Fruit fly (Drosophila melanogaster): Measurements from ENCODE around the gene Ptp61F.

Ptp61F gene

dm6 chr3L:1352065-1352464, 123.0 kb downstream of the Ptp61F start (continued):
- TF ChIP-seq toy (GFP tag; IDR thresholded peaks at IDR 0.05), result no peak
- TF ChIP-seq Gug (GFP tag; IDR thresholded peaks at IDR 0.05), result peak; percentile 31; the same call in 1 of the 4 replicates
- no peak for TF ChIP-seq p53 (GFP tag; optimal IDR thresholded peaks at IDR 0.05)
- TF ChIP-seq CG33557 (GFP tag; optimal IDR thresholded peaks at IDR 0.05), result peak; percentile 14
- no peak for TF ChIP-seq prd (optimal IDR thresholded peaks at IDR 0.05)
- peak; percentile 40; the same call in 1 of the 3 replicates for TF ChIP-seq prd (GFP tag; IDR thresholded peaks at IDR 0.05)
- no peak for TF ChIP-seq MTF-1 (GFP tag; optimal IDR thresholded peaks at IDR 0.05; ENCODE audit: borderline replicate concordance)
- TF ChIP-seq CG1602 (GFP tag; optimal IDR thresholded peaks at IDR 0.05), result no peak
- peak; percentile 2 for TF ChIP-seq Fer2 (tag; optimal IDR thresholded peaks at IDR 0.05)
- peak; percentile 7 for TF ChIP-seq slp2 (GFP tag; optimal IDR thresholded peaks at IDR 0.05)
- TF ChIP-seq CG10321 (GFP tag; IDR thresholded peaks at IDR 0.05), result no peak
- no peak for TF ChIP-seq kay (GFP tag; optimal IDR thresholded peaks at IDR 0.05)
- no peak for TF ChIP-seq Hand (GFP tag; optimal IDR thresholded peaks at IDR 0.05)
- peak; percentile 15 for TF ChIP-seq CG16863 (GFP tag; optimal IDR thresholded peaks at IDR 0.05)
- no peak for TF ChIP-seq fd96Cb (tag; optimal IDR thresholded peaks at IDR 0.05)
- TF ChIP-seq Hmr (GFP tag; optimal IDR thresholded peaks at IDR 0.05), result peak; percentile 34
- no peak for TF ChIP-seq ara (GFP tag; IDR thresholded peaks at IDR 0.05)
- TF ChIP-seq Elba2 (GFP tag; optimal IDR thresholded peaks at IDR 0.05), result peak; percentile 99
- no peak for TF ChIP-seq CG18011 (GFP tag; optimal IDR thresholded peaks at IDR 0.05)
- TF ChIP-seq CG43689 (GFP tag; IDR thresholded peaks at IDR 0.05), result no peak
- peak; percentile 38 for TF ChIP-seq nmo (GFP tag; optimal IDR thresholded peaks at IDR 0.05)
- no peak for TF ChIP-seq ftz-f1 (GFP tag; optimal IDR thresholded peaks at IDR 0.05)
- TF ChIP-seq CG8359 (GFP tag; optimal IDR thresholded peaks at IDR 0.05; ENCODE audit: borderline replicate concordance), result no peak
- peak; percentile 40 for TF ChIP-seq Nf-YC (tag; optimal IDR thresholded peaks at IDR 0.05)
- TF ChIP-seq lmd (GFP tag; IDR thresholded peaks at IDR 0.05), result peak; percentile 26; the same call in 1 of the 2 replicates
- TF ChIP-seq caup (GFP tag; optimal IDR thresholded peaks at IDR 0.05; ENCODE audit: severe bottlenecking), result peak; percentile 10
- TF ChIP-seq twi (tag; optimal IDR thresholded peaks at IDR 0.05), result peak; percentile 3
- TF ChIP-seq pfk (GFP tag; optimal IDR thresholded peaks at IDR 0.05), result no peak
- TF ChIP-seq kah (GFP tag; optimal IDR thresholded peaks at IDR 0.05), result peak; percentile 11
- peak; percentile 91 for TF ChIP-seq bbx (GFP tag; IDR thresholded peaks at IDR 0.05; ENCODE audit: partially characterized antibody)
- TF ChIP-seq CG17612 (GFP tag; IDR thresholded peaks at IDR 0.05), result no peak
- TF ChIP-seq CG16779 (GFP tag; IDR thresholded peaks at IDR 0.05), result no peak
- TF ChIP-seq fd3F (GFP tag; optimal IDR thresholded peaks at IDR 0.05), result no peak
- peak; percentile 90 for TF ChIP-seq CG16813 (GFP tag; IDR thresholded peaks at IDR 0.05; ENCODE audit: partially characterized antibody)
- TF ChIP-seq dpn (GFP tag; optimal IDR thresholded peaks at IDR 0.05), result peak; percentile 18 to 40
- TF ChIP-seq CG6272 (GFP tag; IDR thresholded peaks at IDR 0.05), result no peak
- peak; percentile 30 for TF ChIP-seq CG12155 (GFP tag; optimal IDR thresholded peaks at IDR 0.05)
- TF ChIP-seq CG9437 (GFP tag; optimal IDR thresholded peaks at IDR 0.05), result no peak
- peak; percentile 37 for TF ChIP-seq pho (GFP tag; optimal IDR thresholded peaks at IDR 0.05)
- no peak for TF ChIP-seq pan (optimal IDR thresholded peaks at IDR 0.05)
- peak in 1 of 2 experiments; percentile 52 for TF ChIP-seq pan (GFP tag; optimal IDR thresholded peaks at IDR 0.05 in 1 of 2, IDR thresholded peaks at IDR 0.05 in 1 of 2)
- TF ChIP-seq Side (GFP tag; optimal IDR thresholded peaks at IDR 0.05), result no peak
- TF ChIP-seq insv (GFP tag; optimal IDR thresholded peaks at IDR 0.05), result peak in 1 of 2 experiments; percentile 86
- peak; percentile 73 for TF ChIP-seq CG12659 (GFP tag; optimal IDR thresholded peaks at IDR 0.05)
- TF ChIP-seq CG11560 (tag; IDR thresholded peaks at IDR 0.05), result no peak
- TF ChIP-seq wek (GFP tag; optimal IDR thresholded peaks at IDR 0.05), result peak; percentile 13
- no peak for TF ChIP-seq CG4328 (GFP tag; optimal IDR thresholded peaks at IDR 0.05)
- TF ChIP-seq YL-1 (GFP tag; optimal IDR thresholded peaks at IDR 0.05), result peak; percentile 33
- TF ChIP-seq tx (GFP tag; optimal IDR thresholded peaks at IDR 0.05), result peak; percentile 8
- no peak for TF ChIP-seq fru (optimal IDR thresholded peaks at IDR 0.05)
- no peak for TF ChIP-seq CG10147 (GFP tag; optimal IDR thresholded peaks at IDR 0.05)

Data from whole organism, embryonic.